Worm (Caenorhabditis elegans) whole organism, L3 larva: Measurements from ENCODE around the gene D1014.4.

Source experiments
- aly-2 ChIP-seq: fragments of 150-350 bp; optimal IDR thresholded peaks from 2 replicates; lab custom pipeline; 2014; ENCODE audit warnings: missing biosample characterization, missing genetic modification characterization
- ceh-16 ChIP-seq: sonication (generic microtip); optimal IDR thresholded peaks from 2 replicates; lab custom pipeline; 2017; ENCODE audit warnings: missing biosample characterization, missing genetic modification characterization
- ceh-82 ChIP-seq: fragments of 150-350 bp; optimal IDR thresholded peaks from 2 replicates; lab custom pipeline; 2014; ENCODE audit warnings: missing biosample characterization, missing genetic modification characterization
- ceh-9 ChIP-seq: sonication (generic microtip); optimal IDR thresholded peaks from 2 replicates; lab custom pipeline; 2018; ENCODE audit warnings: missing biosample characterization, missing genetic modification characterization
- egl-27 ChIP-seq: sonication (generic microtip); optimal IDR thresholded peaks from 4 replicates; lab custom pipeline; 2017; ENCODE audit warnings: missing biosample characterization, missing genetic modification reagents, missing genetic modification characterization
- lin-15B ChIP-seq: fragments of 150-350 bp; optimal IDR thresholded peaks from 2 replicates; lab custom pipeline; 2014; ENCODE audit warnings: missing biosample characterization, missing genetic modification characterization
- lsy-12 ChIP-seq: sonication (generic microtip); optimal IDR thresholded peaks from 2 replicates; lab custom pipeline; 2016; ENCODE audit warnings: mild to moderate bottlenecking, missing genetic modification characterization, missing compliant biosample characterization
- mdl-1 ChIP-seq: fragments of 150-350 bp; optimal IDR thresholded peaks from 2 replicates; lab custom pipeline; 2014; ENCODE audit warnings: missing biosample characterization, missing genetic modification characterization
- ztf-11 ChIP-seq: fragments of 150-350 bp; optimal IDR thresholded peaks from 2 replicates; lab custom pipeline; 2014; ENCODE audit warnings: missing biosample characterization, missing genetic modification characterization
- ztf-4 ChIP-seq: fragments of 150-350 bp; optimal IDR thresholded peaks from 2 replicates; lab custom pipeline; 2014; ENCODE audit warnings: missing biosample characterization, missing genetic modification characterization

DNA sequence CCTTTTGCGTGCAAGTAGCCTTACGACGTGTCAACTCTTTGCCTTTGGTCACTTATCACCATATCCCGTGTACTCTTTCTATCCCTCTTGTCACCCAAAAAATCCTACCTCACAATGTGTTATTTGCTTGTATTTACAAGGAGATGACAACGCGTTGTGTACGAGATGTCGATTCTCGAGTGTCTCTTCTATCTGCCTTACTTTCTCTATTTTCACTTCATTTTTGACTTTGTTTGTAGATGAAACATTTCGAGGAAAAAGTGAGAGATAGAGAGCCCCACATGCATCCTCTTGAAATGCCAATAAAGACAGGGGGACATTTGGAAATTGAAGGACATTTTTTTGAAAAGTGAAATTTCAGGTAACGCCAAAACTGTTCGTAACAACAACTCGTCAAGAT is 22.2 kb upstream of the D1014.4 start:
- TF ChIP-seq ceh-82 (no peak), lsy-12 (tag; lab: Kevin White, UChicago) (no peak), mdl-1 (tag; lab: Kevin White, UChicago) (no peak), lin-15B (tag; lab: Kevin White, UChicago) (no peak), ceh-16 (tag; lab: Kevin White, UChicago) (no peak), egl-27 (tag; lab: Kevin White, UChicago) (no peak), ztf-4 (tag; lab: Kevin White, UChicago) (no peak), ztf-11 (tag; lab: Kevin White, UChicago) (no peak), ceh-9 (tag; lab: Kevin White, UChicago) (no peak), aly-2 (no peak)
